Fruit fly (Drosophila melanogaster): ENCODE measurements around the gene Spase22-23.

Gene Spase22-23

dm6 chr3R:24259278-24260040 is 29.6 kb upstream of the Spase22-23 start (continued):
- TF ChIP-seq CG8281 (tag; optimal IDR thresholded peaks at IDR 0.05) (peak; percentile 99), E2f2 (GFP tag; IDR thresholded peaks at IDR 0.05) (peak; percentile 62), Max (GFP tag; optimal IDR thresholded peaks at IDR 0.05) (peak; percentile 86), CG14441 (GFP tag; IDR thresholded peaks at IDR 0.05) (peak; percentile 83), CG13424 (tag; optimal IDR thresholded peaks at IDR 0.05) (peak; percentile 86), CG10321 (GFP tag; IDR thresholded peaks at IDR 0.05) (peak; percentile 53; the same call in 1 of the 2 replicates), CG6175 (GFP tag; IDR thresholded peaks at IDR 0.05) (peak; percentile 68; the same call in 2 of the 3 replicates), Stat92E (GFP tag; optimal IDR thresholded peaks at IDR 0.05) (no peak), Fer2 (tag; optimal IDR thresholded peaks at IDR 0.05) (peak; percentile 71), CG17186 (GFP tag; optimal IDR thresholded peaks at IDR 0.05) (peak; percentile 58), ssp (GFP tag; IDR thresholded peaks at IDR 0.05) (peak; percentile 58), otp (GFP tag; IDR thresholded peaks at IDR 0.05) (peak; percentile 91), Kr (GFP tag; optimal IDR thresholded peaks at IDR 0.05) (peak; percentile 53), CG4404 (GFP tag; IDR thresholded peaks at IDR 0.05) (peak; percentile 84), Six4 (GFP tag; optimal IDR thresholded peaks at IDR 0.05) (peak; percentile 88), BEAF-32 (GFP tag; optimal IDR thresholded peaks at IDR 0.05) (no peak), ken (GFP tag; IDR thresholded peaks at IDR 0.05) (peak; percentile 66), CG2712 (tag; optimal IDR thresholded peaks at IDR 0.05) (peak; percentile 93), pb (GFP tag; optimal IDR thresholded peaks at IDR 0.05) (peak; percentile 78), CG8359 (GFP tag; optimal IDR thresholded peaks at IDR 0.05; ENCODE audit: borderline replicate concordance) (peak; percentile 66), CG6683 (GFP tag; optimal IDR thresholded peaks at IDR 0.05) (peak; percentile 77), lmd (GFP tag; IDR thresholded peaks at IDR 0.05) (peak; percentile 87), Usf (GFP tag; optimal IDR thresholded peaks at IDR 0.05) (peak; percentile 92), Ssrp (tag; optimal IDR thresholded peaks at IDR 0.05) (peak; percentile 85), CG13894 (tag; optimal IDR thresholded peaks at IDR 0.05) (peak; percentile 69), Sox100B (GFP tag; optimal IDR thresholded peaks at IDR 0.05) (peak; percentile 82), zen (tag; optimal IDR thresholded peaks at IDR 0.05) (peak; percentile 77), Bdp1 (GFP tag; optimal IDR thresholded peaks at IDR 0.05) (peak; percentile 73), az2 (GFP tag; optimal IDR thresholded peaks at IDR 0.05) (peak; percentile 88), CG14050 (GFP tag; IDR thresholded peaks at IDR 0.05) (peak; percentile 75), CG42726 (GFP tag; IDR thresholded peaks at IDR 0.05; ENCODE audit: partially characterized antibody) (no peak), ci (GFP tag; IDR thresholded peaks at IDR 0.05) (peak; percentile 94), Antp (GFP tag; optimal IDR thresholded peaks at IDR 0.05) (peak; percentile 91), CG12219 (GFP tag; optimal IDR thresholded peaks at IDR 0.05) (peak; percentile 92), B-H2 (GFP tag; optimal IDR thresholded peaks at IDR 0.05) (no peak), Fer1 (GFP tag; optimal IDR thresholded peaks at IDR 0.05) (peak; percentile 89), Drgx (GFP tag; IDR thresholded peaks at IDR 0.05) (peak; percentile 93), ttk (GFP tag; IDR thresholded peaks at IDR 0.05) (peak; percentile 74), Gsc (GFP tag; IDR thresholded peaks at IDR 0.05) (0 out of 2 replicates have a peak, but pooled peaks have one; percentile 18), ap (GFP tag; IDR thresholded peaks at IDR 0.05) (peak; percentile 70), ems (GFP tag; optimal IDR thresholded peaks at IDR 0.05) (peak; percentile 88), CG7987 (GFP tag; optimal IDR thresholded peaks at IDR 0.05) (peak; percentile 81), fd102C (GFP tag; optimal IDR thresholded peaks at IDR 0.05) (peak; percentile 86), gsb (GFP tag; IDR thresholded peaks at IDR 0.05) (peak; percentile 77), CG30020 (tag; optimal IDR thresholded peaks at IDR 0.05) (peak; percentile 30), pnt (GFP tag; optimal IDR thresholded peaks at IDR 0.05) (peak; percentile 87), CG1832 (GFP tag; optimal IDR thresholded peaks at IDR 0.05) (no peak), ase (GFP tag; IDR thresholded peaks at IDR 0.05) (peak; percentile 77; the same call in 2 of the 3 replicates), Atf-2 (GFP tag; optimal IDR thresholded peaks at IDR 0.05) (peak; percentile 88)
